Worm (Caenorhabditis elegans) whole organism, midembryonic: ENCODE data around the gene mrpl-46.
"Not testable (repeated sequence)": the region's sequence is repeated elsewhere in the genome, so short reads cannot be mapped to it uniquely, and the experiment has no call there.

Experiments
- T22C8.4 ChIP-seq: fragments of 200-800 bp; sonication (Bioruptor generic); IDR thresholded peaks from 2 replicates; pipeline ENCODE4 v1.3.6; 2022; ENCODE audit warnings: missing genetic modification characterization, missing compliant biosample characterization
- cog-1 ChIP-seq: sonication (generic microtip); optimal IDR thresholded peaks from 2 replicates; lab custom pipeline; 2016; ENCODE audit warnings: missing genetic modification characterization, missing compliant biosample characterization
- flt-1 ChIP-seq: fragments of 200-800 bp; sonication (Bioruptor generic); IDR thresholded peaks from 2 replicates; pipeline ENCODE4 v1.3.6; 2022; ENCODE audit warnings: missing genetic modification characterization, missing compliant biosample characterization
- klf-2 ChIP-seq: fragments of 200-800 bp; sonication (Bioruptor generic); conservative IDR thresholded peaks from 2 replicates; pipeline ENCODE4 v1.3.6; 2022; ENCODE audit warnings: missing genetic modification reagents, missing genetic modification characterization, missing compliant biosample characterization
- med-1 ChIP-seq: sonication (generic microtip); optimal IDR thresholded peaks from 2 replicates; lab custom pipeline; 2017; ENCODE audit warnings: missing genetic modification characterization, mild to moderate bottlenecking, missing compliant biosample characterization, antibody characterized with exemption, missing genetic modification reagents; ENCODE audit not compliant: insufficient read depth
- ref-1 ChIP-seq: fragments of 200-800 bp; sonication (Bioruptor generic); conservative IDR thresholded peaks from 2 replicates; pipeline ENCODE4 v1.3.6; 2022; ENCODE audit warnings: missing genetic modification reagents, missing genetic modification characterization, missing compliant biosample characterization
- tab-1 ChIP-seq: fragments of 200-800 bp; sonication (Bioruptor generic); IDR thresholded peaks from 2 replicates; pipeline ENCODE4 v1.3.6; 2022; ENCODE audit warnings: missing genetic modification characterization, missing compliant biosample characterization
- ztf-23 ChIP-seq: fragments of 200-800 bp; sonication (Bioruptor generic); IDR thresholded peaks from 2 replicates; pipeline ENCODE4 v1.3.6; 2022; ENCODE audit warnings: missing genetic modification reagents, missing genetic modification characterization, missing compliant biosample characterization
- ztf-29 ChIP-seq: fragments of 200-800 bp; sonication (Bioruptor generic); IDR thresholded peaks from 2 replicates; pipeline ENCODE4 v1.3.6; 2022; ENCODE audit warnings: missing genetic modification reagents, missing genetic modification characterization, missing compliant biosample characterization

Gene mrpl-46

DNA sequence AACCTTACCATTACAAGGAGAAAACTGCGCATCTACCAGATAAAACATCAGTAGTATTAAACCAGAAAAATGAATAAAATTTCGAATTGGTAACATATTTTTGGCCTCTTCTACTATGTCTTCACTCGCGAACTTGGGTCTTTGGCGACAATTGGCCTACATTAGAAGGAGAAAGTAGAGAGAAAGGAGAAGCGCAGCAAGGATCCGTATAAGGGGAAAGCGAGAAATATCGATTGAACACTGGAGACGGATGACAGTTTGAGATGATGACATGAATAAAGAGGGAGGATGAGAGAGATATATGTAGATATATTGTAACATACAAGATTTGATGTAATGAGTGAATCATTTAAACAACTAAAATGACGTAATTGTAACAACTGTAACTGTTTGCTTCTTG is 32.3 kb upstream of the mrpl-46 start, which contains the start of gene F56B3.2:
TSS of gene F56B3.2 (minus strand) at position 273 of the 400 bp plus-strand sequence.
- no peak for TF ChIP-seq T22C8.4

DNA sequence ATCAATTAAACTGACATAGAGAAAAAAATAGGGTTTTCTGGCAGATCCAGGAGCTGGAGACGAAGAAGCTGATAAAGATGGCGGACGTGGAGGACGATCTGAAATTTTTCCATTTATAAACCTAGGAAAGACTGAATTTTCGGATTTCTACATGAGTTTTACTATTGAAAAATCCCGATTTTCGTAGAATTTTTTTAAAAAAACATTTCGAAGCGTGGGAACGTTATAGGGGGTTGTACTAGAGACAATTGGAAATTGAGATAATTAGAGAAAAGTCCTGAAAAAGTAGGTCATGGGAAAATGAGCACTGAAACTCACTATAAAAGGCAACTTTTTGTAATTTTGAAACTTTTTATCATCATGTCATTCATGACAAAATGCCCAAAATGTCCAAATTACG is 29.6 kb upstream of the mrpl-46 start, which contains the start of gene F56B3.9:
TSS of gene F56B3.9 (plus strand) at position 301 of the 400 bp plus-strand sequence.
- not testable (repeated sequence) for TF ChIP-seq flt-1, tab-1, ztf-23 (GFP tag; lab: Robert Waterston, UW)

DNA sequence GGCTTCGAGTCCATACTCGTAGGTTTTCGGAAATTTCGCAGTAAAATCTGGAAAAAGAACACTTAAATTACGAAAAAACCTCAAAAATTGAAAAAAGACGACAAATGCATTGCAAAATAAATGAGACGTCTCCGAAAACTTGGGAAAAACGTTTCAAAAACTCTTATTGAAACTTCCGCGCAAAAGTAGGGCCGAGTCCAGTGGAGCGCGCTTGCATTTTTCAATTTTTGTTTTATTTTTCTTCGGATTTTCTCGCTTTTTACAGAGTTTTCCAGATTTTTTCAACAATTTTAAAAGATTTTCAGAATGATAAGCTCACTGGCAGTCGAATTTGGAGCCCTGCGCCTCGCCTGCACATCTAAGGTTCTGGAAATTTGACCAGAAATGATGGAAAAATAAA is 27.7 kb upstream of the mrpl-46 start, which contains the start of gene mrpl-2:
TSS of gene mrpl-2 (plus strand) at position 307 of the 400 bp plus-strand sequence.
- no peak for TF ChIP-seq ztf-29 (GFP tag; lab: Robert Waterston, UW)
- TF ChIP-seq flt-1 (GFP tag; lab: Robert Waterston, UW), result no peak
- no peak for TF ChIP-seq klf-2 (GFP tag; lab: Robert Waterston, UW)
- no peak for TF ChIP-seq cog-1 (tag; lab: Kevin White, UChicago)
- TF ChIP-seq ztf-23 (GFP tag; lab: Robert Waterston, UW), result no peak
- no peak for TF ChIP-seq T22C8.4
- TF ChIP-seq tab-1 (GFP tag; lab: Robert Waterston, UW), result no peak
- no peak for TF ChIP-seq med-1

DNA sequence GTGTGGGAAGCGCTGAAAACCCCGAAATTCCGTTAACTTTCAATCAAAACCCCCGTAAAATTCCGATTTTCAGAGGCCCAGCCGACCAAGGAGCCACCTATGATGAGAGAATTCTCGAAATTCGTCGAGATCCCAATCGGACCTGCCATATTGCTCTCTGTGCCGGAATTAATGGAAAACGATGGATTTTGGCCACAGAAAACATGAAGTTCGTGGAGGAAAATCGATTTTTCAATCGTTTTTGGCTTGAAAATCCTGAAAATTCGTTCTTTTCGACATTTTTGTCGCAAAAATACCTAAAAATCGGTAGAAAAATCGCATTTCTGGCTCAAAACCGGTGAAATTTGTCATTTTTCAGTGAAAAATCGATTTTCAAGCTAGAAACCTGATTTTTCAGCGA is 27.0 kb upstream of the mrpl-46 start:
- no peak for TF ChIP-seq ztf-29 (GFP tag; lab: Robert Waterston, UW)
- TF ChIP-seq tab-1 (GFP tag; lab: Robert Waterston, UW), result no peak
- no peak for TF ChIP-seq ref-1 (GFP tag; lab: Robert Waterston, UW)

DNA sequence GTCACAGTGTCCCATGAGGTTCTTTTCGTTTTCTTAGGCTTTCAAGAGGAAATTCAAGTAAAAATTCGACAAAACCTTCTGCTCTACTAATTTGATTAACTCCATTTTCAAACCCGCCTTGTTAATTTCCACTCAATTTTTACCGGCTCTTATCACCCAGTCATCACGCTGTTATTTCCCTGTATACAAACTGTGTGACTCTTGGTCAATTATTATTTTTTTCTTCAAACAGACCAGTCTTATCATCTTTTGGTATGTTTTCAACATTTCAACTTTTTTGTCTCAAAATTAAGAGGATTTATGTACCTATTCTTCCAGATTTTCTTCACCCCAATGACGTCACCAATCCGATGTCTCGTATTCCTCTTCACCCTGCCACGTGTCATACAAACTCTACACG is 22.1 kb upstream of the mrpl-46 start, which contains the start of gene ugt-52:
TSS of gene ugt-52 (plus strand) at position 301 of the 400 bp plus-strand sequence.
- TF ChIP-seq med-1 (no peak), ztf-23 (GFP tag; lab: Robert Waterston, UW) (no peak), cog-1 (tag; lab: Kevin White, UChicago) (no peak), flt-1 (GFP tag; lab: Robert Waterston, UW) (no peak), ref-1 (GFP tag; lab: Robert Waterston, UW) (no peak), tab-1 (GFP tag; lab: Robert Waterston, UW) (no peak)

DNA sequence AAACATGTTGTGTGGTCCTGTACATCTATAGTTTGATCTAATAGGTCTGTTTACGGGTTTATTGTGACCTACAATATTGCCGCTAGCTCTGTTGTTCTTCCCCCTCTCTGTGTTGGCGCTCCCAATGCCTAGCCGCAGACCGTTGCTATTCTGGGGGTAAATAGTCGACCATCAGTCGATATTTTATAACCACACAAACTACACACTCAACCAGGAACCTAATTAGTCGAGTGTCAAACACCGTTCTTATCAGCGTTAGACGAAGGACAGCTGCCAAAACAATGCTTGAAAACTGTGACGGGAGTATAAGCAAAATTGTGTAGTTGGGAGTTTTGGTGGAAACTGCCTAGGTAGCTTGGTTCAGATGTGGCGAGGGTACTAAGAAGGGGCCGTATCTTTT is 18.2 kb upstream of the mrpl-46 start:
- TF ChIP-seq cog-1 (tag; lab: Kevin White, UChicago), result no peak
- no peak for TF ChIP-seq med-1

DNA sequence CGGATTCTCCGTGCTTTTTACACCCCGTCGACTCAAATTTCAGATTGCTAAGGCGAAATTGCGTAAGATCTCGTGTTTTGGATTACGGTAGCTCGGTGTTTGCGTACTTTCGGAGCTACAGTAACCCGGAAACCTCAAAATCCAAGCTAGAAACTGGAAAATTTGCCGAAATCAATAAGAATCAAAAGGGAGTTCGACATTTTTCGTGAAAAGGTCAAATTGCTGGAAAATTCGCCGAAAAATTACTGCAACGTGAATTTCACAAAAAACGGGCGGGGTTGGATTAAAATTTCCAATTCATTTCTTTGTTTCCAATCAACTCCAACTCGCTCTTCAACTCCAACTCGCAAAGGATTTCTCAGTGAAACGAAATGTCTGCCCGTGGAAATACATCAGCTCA is 12.9 kb upstream of the mrpl-46 start, which contains the start of gene F56B3.6:
TSS of gene F56B3.6 (plus strand) at position 301 of the 400 bp plus-strand sequence.
- TF ChIP-seq med-1 (no peak), T22C8.4 (no peak), ref-1 (GFP tag; lab: Robert Waterston, UW) (no peak), ztf-23 (GFP tag; lab: Robert Waterston, UW) (no peak), ztf-29 (GFP tag; lab: Robert Waterston, UW) (no peak), cog-1 (tag; lab: Kevin White, UChicago) (no peak), flt-1 (GFP tag; lab: Robert Waterston, UW) (no peak), klf-2 (GFP tag; lab: Robert Waterston, UW) (no peak), tab-1 (GFP tag; lab: Robert Waterston, UW) (no peak)

DNA sequence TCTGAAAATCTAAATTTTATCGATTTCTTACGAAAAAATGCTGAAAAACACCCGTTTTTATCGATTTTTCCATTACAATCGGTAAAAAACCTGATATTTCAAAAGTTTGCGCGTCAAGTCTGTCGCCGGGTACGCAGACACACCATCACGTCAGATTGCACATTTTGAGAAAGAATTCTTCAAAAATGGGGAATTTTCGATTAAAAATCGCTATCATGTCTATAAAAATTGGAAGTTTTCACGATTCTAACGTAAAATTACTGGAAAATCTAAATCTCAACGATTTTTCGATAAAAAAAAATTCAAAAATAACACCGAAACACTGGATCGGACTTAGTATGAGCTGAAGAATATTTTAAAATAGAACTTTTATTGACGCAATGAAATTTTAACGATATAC is 6.3 kb upstream of the mrpl-46 start, which contains the start of gene F56B3.4:
TSS of gene F56B3.4 (minus strand) at position 1 of the 400 bp plus-strand sequence.
- TF ChIP-seq med-1 (no peak), ztf-29 (GFP tag; lab: Robert Waterston, UW) (no peak), tab-1 (GFP tag; lab: Robert Waterston, UW) (no peak), T22C8.4 (no peak), cog-1 (tag; lab: Kevin White, UChicago) (no peak), flt-1 (GFP tag; lab: Robert Waterston, UW) (no peak), ztf-23 (GFP tag; lab: Robert Waterston, UW) (no peak), ref-1 (GFP tag; lab: Robert Waterston, UW) (no peak), klf-2 (GFP tag; lab: Robert Waterston, UW) (no peak)

DNA sequence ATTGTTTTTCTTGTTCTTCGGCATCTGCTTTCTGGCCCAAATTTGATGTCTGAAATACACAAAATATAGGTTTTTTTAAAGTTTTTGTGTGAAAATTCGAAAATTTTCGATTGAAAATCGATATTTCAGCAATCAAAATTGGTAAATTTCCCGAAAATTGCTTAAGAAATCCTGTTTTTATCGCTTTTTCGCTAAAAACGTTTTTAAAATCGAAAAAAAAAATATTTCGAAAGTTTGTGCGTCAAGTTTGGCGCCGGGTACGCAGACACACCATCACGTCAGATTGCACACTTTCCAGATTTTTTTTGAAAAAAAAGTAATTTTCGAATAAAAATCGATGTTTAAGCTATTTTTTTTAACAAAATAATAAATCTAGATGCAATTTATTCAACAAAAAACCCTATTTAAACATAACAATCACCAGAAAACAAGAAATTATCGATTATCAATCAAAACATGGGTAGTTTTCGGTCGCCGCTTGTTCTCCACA is 5.2 kb upstream of the mrpl-46 start, which contains the start of gene skr-18:
TSS of gene skr-18 (minus strand) at position 51 of the 490 bp plus-strand sequence.
- TF ChIP-seq ref-1 (GFP tag; lab: Robert Waterston, UW) (no peak), med-1 (no peak), ztf-29 (GFP tag; lab: Robert Waterston, UW) (no peak), flt-1 (GFP tag; lab: Robert Waterston, UW) (no peak), klf-2 (GFP tag; lab: Robert Waterston, UW) (no peak)

DNA sequence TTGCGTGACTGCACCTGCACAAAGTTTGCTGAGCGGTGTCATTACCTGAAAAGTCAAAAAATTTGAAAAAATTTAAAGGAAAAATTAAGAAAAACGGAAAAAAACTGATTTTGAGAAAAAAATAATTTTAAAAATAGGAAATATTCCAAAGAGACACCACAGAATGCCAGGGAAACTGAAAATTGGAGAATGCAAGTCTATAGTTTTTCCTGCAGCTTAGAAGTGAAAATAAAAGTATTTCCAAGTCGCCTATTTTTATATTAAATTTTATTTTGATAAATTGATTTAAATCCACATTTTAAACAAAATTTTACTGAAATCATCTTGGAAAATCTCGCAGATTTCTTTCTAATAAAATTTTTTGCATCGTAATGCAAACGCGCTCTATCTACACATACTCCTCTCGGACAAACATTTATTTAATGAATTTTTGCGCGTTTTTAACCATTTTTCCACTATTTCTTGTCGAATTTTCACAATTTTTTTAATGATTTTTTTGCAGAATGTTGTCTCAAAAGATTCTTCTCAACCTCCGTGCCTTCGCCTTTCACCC is 4.0 kb upstream of the mrpl-46 start, which contains the start of the genes F56B3.11 and ech-5:
TSS of gene F56B3.11 (minus strand) at position 51 of the 553 bp plus-strand sequence.
TSS of gene ech-5 (plus strand) at position 503 of the 553 bp plus-strand sequence.
- TF ChIP-seq klf-2 (GFP tag; lab: Robert Waterston, UW), result peak; percentile 81
- peak; percentile 44; the same call in 1 of the 2 replicates for TF ChIP-seq flt-1 (GFP tag; lab: Robert Waterston, UW)
- peak; percentile 79 for TF ChIP-seq ztf-23 (GFP tag; lab: Robert Waterston, UW)
- no peak; the same call in 1 of the 2 replicates for TF ChIP-seq ztf-29 (GFP tag; lab: Robert Waterston, UW)
- TF ChIP-seq cog-1 (tag; lab: Kevin White, UChicago), result peak; percentile 87
